Fruit fly (Drosophila melanogaster): ENCODE measurements around the gene Fhos.

The Fhos gene

dm6 chr3L:8833467-8833802, 80.0 kb downstream of the Fhos start (continued):
- TF ChIP-seq cg (GFP tag; optimal IDR thresholded peaks at IDR 0.05) = peak; percentile 36
- peak; percentile 28 for TF ChIP-seq grn (GFP tag; optimal IDR thresholded peaks at IDR 0.05)
- no peak for TF ChIP-seq exex (tag; optimal IDR thresholded peaks at IDR 0.05)
- no peak for TF ChIP-seq Hand (GFP tag; optimal IDR thresholded peaks at IDR 0.05)

- TF ChIP-seq tx (GFP tag; optimal IDR thresholded peaks at IDR 0.05) (no peak), exex (tag; optimal IDR thresholded peaks at IDR 0.05) (no peak), Atf6 (GFP tag; IDR thresholded peaks at IDR 0.05) (no peak), ato (GFP tag; IDR thresholded peaks at IDR 0.05; ENCODE audit: partially characterized antibody) (no peak), Dek (tag; optimal IDR thresholded peaks at IDR 0.05) (no peak), Hr3 (GFP tag; optimal IDR thresholded peaks at IDR 0.05) (no peak), HmgZ (tag; optimal IDR thresholded peaks at IDR 0.05) (no peak), Bteb2 (GFP tag; optimal IDR thresholded peaks at IDR 0.05) (no peak), gem (tag; optimal IDR thresholded peaks at IDR 0.05) (peak; percentile 10), Doc2 (GFP tag; IDR thresholded peaks at IDR 0.05) (no peak), sens (GFP tag) (peak; percentile 37), abd-A (tag; optimal IDR thresholded peaks at IDR 0.05) (no peak), ap (GFP tag; IDR thresholded peaks at IDR 0.05) (no peak), cad (GFP tag; optimal IDR thresholded peaks at IDR 0.05) (no peak), dysf (GFP tag; IDR thresholded peaks at IDR 0.05) (no peak), caup (GFP tag; optimal IDR thresholded peaks at IDR 0.05; ENCODE audit: severe bottlenecking) (no peak), ken (GFP tag; IDR thresholded peaks at IDR 0.05) (no peak), crp (GFP tag; optimal IDR thresholded peaks at IDR 0.05) (no peak), Fer2 (tag; optimal IDR thresholded peaks at IDR 0.05) (no peak), CG10543 (GFP tag; optimal IDR thresholded peaks at IDR 0.05) (no peak), unpg (GFP tag; optimal IDR thresholded peaks at IDR 0.05) (no peak), CG15073 (GFP tag; optimal IDR thresholded peaks at IDR 0.05) (no peak), fru (optimal IDR thresholded peaks at IDR 0.05) (no peak), CG1233 (GFP tag; optimal IDR thresholded peaks at IDR 0.05) (no peak), CG8944 (GFP tag; optimal IDR thresholded peaks at IDR 0.05) (no peak), CG14860 (GFP tag; IDR thresholded peaks at IDR 0.05; ENCODE audit: partially characterized antibody) (no peak), scrt (GFP tag; optimal IDR thresholded peaks at IDR 0.05) (no peak), B-H2 (GFP tag; optimal IDR thresholded peaks at IDR 0.05) (no peak), CG4328 (GFP tag; optimal IDR thresholded peaks at IDR 0.05) (no peak), HLH3B (GFP tag; IDR thresholded peaks at IDR 0.05) (0 out of 2 replicates have a peak, but pooled peaks have one; percentile 6), CG10565 (GFP tag; optimal IDR thresholded peaks at IDR 0.05) (no peak), pros (GFP tag; optimal IDR thresholded peaks at IDR 0.05) (no peak), MESR4 (GFP tag; optimal IDR thresholded peaks at IDR 0.05) (no peak), CG4360 (GFP tag; IDR thresholded peaks at IDR 0.05) (no peak), so (GFP tag; IDR thresholded peaks at IDR 0.05) (no peak), CG3163 (GFP tag; optimal IDR thresholded peaks at IDR 0.05) (no peak), Sox102F (GFP tag; optimal IDR thresholded peaks at IDR 0.05) (no peak), Oaz (GFP tag; IDR thresholded peaks at IDR 0.05) (no peak), disco-r (GFP tag; optimal IDR thresholded peaks at IDR 0.05) (no peak), Mrtf (GFP tag; IDR thresholded peaks at IDR 0.05) (no peak), crc (GFP tag; optimal IDR thresholded peaks at IDR 0.05) (no peak), H15 (GFP tag; IDR thresholded peaks at IDR 0.05) (no peak), zen2 (GFP tag; IDR thresholded peaks at IDR 0.05; ENCODE audit: partially characterized antibody) (no peak), D19A (tag; optimal IDR thresholded peaks at IDR 0.05) (no peak), CG2889 (GFP tag; IDR thresholded peaks at IDR 0.05) (no peak), Med (GFP tag) (peak; percentile 49), CG9727 (GFP tag; optimal IDR thresholded peaks at IDR 0.05) (peak; percentile 59), toy (GFP tag; IDR thresholded peaks at IDR 0.05) (no peak)
Measured at dm6 chr3L:8834486-8834885, 81.1 kb downstream of the Fhos start.

Data from whole organism, embryonic.